Worm (Caenorhabditis elegans) whole organism, late embryonic: ENCODE results near the gene Y39A3A.3.
"Not testable (repeated sequence)": the region's sequence is repeated elsewhere in the genome, so short reads cannot be mapped to it uniquely, and the experiment has no call there.

Experiments used
- K09A11.1 ChIP-seq: sonication (generic microtip); optimal IDR thresholded peaks from 2 replicates; lab custom pipeline; 2017; ENCODE audit warnings: antibody characterized with exemption, mild to moderate bottlenecking, missing genetic modification characterization, missing compliant biosample characterization; ENCODE audit not compliant: insufficient read depth
- Y22D7AL.16 ChIP-seq: sonication (generic microtip); optimal IDR thresholded peaks from 2 replicates; lab custom pipeline; 2016; ENCODE audit warnings: missing genetic modification characterization, missing compliant biosample characterization
- ahr-1 ChIP-seq: sonication (generic microtip); optimal IDR thresholded peaks from 2 replicates; lab custom pipeline; 2016; ENCODE audit warnings: missing genetic modification characterization, missing compliant biosample characterization
- ama-1 ChIP-seq: fragments of 150-350 bp; optimal IDR thresholded peaks from 2 replicates; lab custom pipeline; 2014
- ceh-14 ChIP-seq: sonication (generic microtip); optimal IDR thresholded peaks from 2 replicates; lab custom pipeline; 2016; ENCODE audit warnings: missing genotype, missing genetic modification characterization, missing compliant biosample characterization
- ceh-22 ChIP-seq: sonication (generic microtip); optimal IDR thresholded peaks from 2 replicates; lab custom pipeline; 2017; ENCODE audit warnings: missing biosample characterization, missing genetic modification characterization
- ceh-34 ChIP-seq: sonication (generic microtip); optimal IDR thresholded peaks from 2 replicates; lab custom pipeline; 2016; ENCODE audit warnings: mild to moderate bottlenecking, missing genetic modification characterization, missing compliant biosample characterization
- ceh-45 ChIP-seq: fragments of 200-800 bp; sonication (Bioruptor generic); IDR thresholded peaks from 2 replicates; pipeline ENCODE4 v1.3.6; 2022; ENCODE audit warnings: missing genetic modification reagents, missing genetic modification characterization, missing compliant biosample characterization
- ceh-48 ChIP-seq: sonication (generic microtip); optimal IDR thresholded peaks from 2 replicates; lab custom pipeline; 2016; ENCODE audit warnings: missing genetic modification characterization, inconsistent platforms, missing compliant biosample characterization
- ceh-6 ChIP-seq: fragments of 200-800 bp; sonication (Bioruptor generic); optimal IDR thresholded peaks from 2 replicates; lab custom pipeline; 2018; ENCODE audit warnings: mild to moderate bottlenecking, missing genetic modification characterization, missing compliant biosample characterization
- ceh-9 ChIP-seq: sonication (generic microtip); optimal IDR thresholded peaks from 2 replicates; lab custom pipeline; 2016; ENCODE audit warnings: mild to moderate bottlenecking, missing genetic modification characterization, inconsistent platforms, missing compliant biosample characterization
- che-1 ChIP-seq: sonication (generic microtip); optimal IDR thresholded peaks from 2 replicates; lab custom pipeline; 2016; ENCODE audit warnings: mild to moderate bottlenecking, missing genetic modification characterization, missing compliant biosample characterization
- dve-1 ChIP-seq: sonication (generic microtip); optimal IDR thresholded peaks from 2 replicates; lab custom pipeline; 2017; ENCODE audit warnings: antibody characterized with exemption, mild to moderate bottlenecking, missing genetic modification characterization, missing compliant biosample characterization
- elt-2 ChIP-seq: sonication (generic microtip); optimal IDR thresholded peaks from 2 replicates; lab custom pipeline; 2016; ENCODE audit warnings: missing genetic modification reagents, missing genetic modification characterization, missing compliant biosample characterization
- fkh-10 ChIP-seq: fragments of 150-350 bp; optimal IDR thresholded peaks from 2 replicates; lab custom pipeline; 2014; ENCODE audit warnings: missing biosample characterization, missing genetic modification reagents, missing genetic modification characterization
- fkh-6 ChIP-seq: sonication (generic microtip); optimal IDR thresholded peaks from 2 replicates; lab custom pipeline; 2016; ENCODE audit warnings: missing genetic modification characterization, missing compliant biosample characterization
- hlh-13 ChIP-seq: fragments of 200-800 bp; sonication (Bioruptor generic); optimal IDR thresholded peaks from 2 replicates; lab custom pipeline; 2018; ENCODE audit warnings: mild to moderate bottlenecking, missing genetic modification characterization, missing compliant biosample characterization
- hlh-6 ChIP-seq: sonication (generic microtip); optimal IDR thresholded peaks from 2 replicates; lab custom pipeline; 2016; ENCODE audit warnings: missing genotype, missing genetic modification characterization, missing compliant biosample characterization
- lin-11 ChIP-seq: fragments of 200-800 bp; sonication (Bioruptor generic); optimal IDR thresholded peaks from 2 replicates; lab custom pipeline; 2018; ENCODE audit warnings: mild to moderate bottlenecking, missing genetic modification characterization, missing compliant biosample characterization
- madf-2 ChIP-seq: sonication (generic microtip); optimal IDR thresholded peaks from 2 replicates; lab custom pipeline; 2017; ENCODE audit warnings: missing genetic modification characterization, missing compliant biosample characterization
- nfya-1 ChIP-seq: sonication (generic microtip); optimal IDR thresholded peaks from 2 replicates; lab custom pipeline; 2017; ENCODE audit warnings: missing genetic modification characterization, mild to moderate bottlenecking, missing compliant biosample characterization, antibody characterized with exemption, moderate library complexity
- odd-2 ChIP-seq: sonication (generic microtip); optimal IDR thresholded peaks from 2 replicates; lab custom pipeline; 2017; ENCODE audit warnings: antibody characterized with exemption, mild to moderate bottlenecking, missing genetic modification characterization, missing compliant biosample characterization
- pag-3 ChIP-seq: sonication (generic microtip); optimal IDR thresholded peaks from 2 replicates; lab custom pipeline; 2016; ENCODE audit warnings: missing compliant biosample characterization, missing genetic modification characterization, borderline replicate concordance
- pat-9 ChIP-seq: fragments of 200-800 bp; sonication (Bioruptor generic); optimal IDR thresholded peaks from 2 replicates; lab custom pipeline; 2018; ENCODE audit warnings: mild to moderate bottlenecking, missing genetic modification characterization, moderate library complexity, missing compliant biosample characterization
- pha-4 ChIP-seq: fragments of 150-350 bp; optimal IDR thresholded peaks from 2 replicates; lab custom pipeline; 2018; ENCODE audit warnings: missing biosample characterization, missing genetic modification reagents, missing genetic modification characterization
- rnt-1 ChIP-seq: sonication (generic microtip); optimal IDR thresholded peaks from 2 replicates; lab custom pipeline; 2016; ENCODE audit warnings: missing genetic modification characterization, missing compliant biosample characterization
- sdc-2 ChIP-seq: sonication (generic microtip); optimal IDR thresholded peaks from 2 replicates; lab custom pipeline; 2016; ENCODE audit warnings: missing genotype, missing genetic modification characterization, missing compliant biosample characterization
- sox-2 ChIP-seq: fragments of 200-800 bp; sonication (Bioruptor generic); IDR thresholded peaks from 2 replicates; pipeline ENCODE4 v1.3.6; 2022; ENCODE audit warnings: missing genetic modification reagents, missing genetic modification characterization, missing compliant biosample characterization
- syd-9 ChIP-seq: sonication (generic microtip); optimal IDR thresholded peaks from 2 replicates; lab custom pipeline; 2016; ENCODE audit warnings: mild to moderate bottlenecking, missing genetic modification characterization, moderate library complexity, missing compliant biosample characterization
- tbx-2 ChIP-seq: sonication (generic microtip); optimal IDR thresholded peaks from 2 replicates; lab custom pipeline; 2016; ENCODE audit warnings: missing genetic modification characterization, missing compliant biosample characterization
- unc-55 ChIP-seq: sonication (generic microtip); optimal IDR thresholded peaks from 2 replicates; lab custom pipeline; 2017; ENCODE audit warnings: missing biosample characterization, missing genetic modification reagents, missing genetic modification characterization
- unc-86 ChIP-seq: sonication (generic microtip); optimal IDR thresholded peaks from 2 replicates; lab custom pipeline; 2016; ENCODE audit warnings: missing genetic modification characterization, missing compliant biosample characterization
- zip-5 ChIP-seq: sonication (generic microtip); optimal IDR thresholded peaks from 2 replicates; lab custom pipeline; 2016; ENCODE audit warnings: missing genetic modification characterization, missing compliant biosample characterization
- ztf-16 ChIP-seq: sonication (generic microtip); optimal IDR thresholded peaks from 2 replicates; lab custom pipeline; 2017; ENCODE audit warnings: missing genetic modification characterization, missing compliant biosample characterization

The Y39A3A.3 gene

ce11 chrIII:2082519-2082918, 14.4 kb upstream of the Y39A3A.3 start, which contains the start of gene cpt-3:
cpt-3 (plus strand) TSS chrIII:2082819.
- TF ChIP-seq odd-2 (tag; lab: Kevin White, UChicago); sox-2 (GFP tag; lab: Robert Waterston, UW); ceh-14 (tag; lab: Kevin White, UChicago): not testable (repeated sequence)

- TF ChIP-seq ceh-6 (GFP tag; lab: Kevin White, UChicago) (no peak), K09A11.1 (no peak), pat-9 (tag; lab: Kevin White, UChicago) (no peak), ceh-45 (GFP tag; lab: Robert Waterston, UW) (no peak), elt-2 (no peak), ceh-9 (tag; lab: Kevin White, UChicago) (no peak), hlh-13 (GFP tag; lab: Kevin White, UChicago) (no peak), che-1 (tag; lab: Kevin White, UChicago) (no peak), Y22D7AL.16 (no peak), unc-55 (no peak), hlh-6 (tag; lab: Kevin White, UChicago) (no peak), odd-2 (tag; lab: Kevin White, UChicago) (no peak), sox-2 (GFP tag; lab: Robert Waterston, UW) (no peak), lin-11 (tag; lab: Kevin White, UChicago) (no peak), pag-3 (tag; lab: Kevin White, UChicago) (no peak), syd-9 (tag; lab: Kevin White, UChicago) (no peak), tbx-2 (no peak)
- TF ChIP-seq, all 69 proteins: peak for 0
Observed at ce11 chrIII:2076546-2077134, 8.5 kb upstream of the Y39A3A.3 start, which contains the start of gene Y39A3A.4. Y39A3A.4 (minus strand) TSS chrIII:2076596.

- TF ChIP-seq unc-86 (tag; lab: Kevin White, UChicago) (no peak), madf-2 (tag; lab: Kevin White, UChicago) (no peak), ceh-22 (tag; lab: Kevin White, UChicago) (no peak), sox-2 (GFP tag; lab: Robert Waterston, UW) (no peak), pat-9 (tag; lab: Kevin White, UChicago) (no peak), sdc-2 (tag; lab: Kevin White, UChicago) (no peak), ceh-6 (GFP tag; lab: Kevin White, UChicago) (no peak), ama-1 (lab: Kevin White, UChicago) (no peak), lin-11 (tag; lab: Kevin White, UChicago) (no peak), ceh-48 (tag; lab: Kevin White, UChicago) (no peak), ceh-9 (tag; lab: Kevin White, UChicago) (no peak), ahr-1 (tag; lab: Kevin White, UChicago) (no peak), pha-4 (tag; lab: Kevin White, UChicago) (no peak), fkh-6 (no peak), ceh-34 (tag; lab: Kevin White, UChicago) (no peak), ceh-14 (tag; lab: Kevin White, UChicago) (no peak), Y22D7AL.16 (no peak), rnt-1 (tag; lab: Kevin White, UChicago) (no peak)
- TF ChIP-seq, all 69 proteins: peak for 0
Observed at ce11 chrIII:2060857-2061256, 7.3 kb downstream of the Y39A3A.3 start, which contains the start of gene ins-16. ins-16 (minus strand) TSS chrIII:2060957.

ce11 chrIII:2060068-2060467, 8.1 kb downstream of the Y39A3A.3 start:
- TF ChIP-seq nfya-1 (tag; lab: Kevin White, UChicago) (no peak), zip-5 (tag; lab: Kevin White, UChicago) (no peak), dve-1 (tag; lab: Kevin White, UChicago) (peak; percentile 87), fkh-10 (no peak), ztf-16 (no peak), ceh-6 (GFP tag; lab: Kevin White, UChicago) (no peak), pat-9 (tag; lab: Kevin White, UChicago) (no peak)
